Worm (Caenorhabditis elegans): Measurements from ENCODE around the gene Y9C12A.1.

ce11 chrX:651616-652015 lies 31.0 kb downstream of the Y9C12A.1 start:
- TF ChIP-seq nhr-12 (tag; optimal IDR thresholded peaks at IDR 0.05) (no peak), egl-27 (tag; optimal IDR thresholded peaks at IDR 0.05) (no peak), dmd-4 (tag; optimal IDR thresholded peaks at IDR 0.05) (no peak), zag-1 (tag; optimal IDR thresholded peaks at IDR 0.05) (no peak), lin-13 (GFP tag; optimal IDR thresholded peaks at IDR 0.05) (no peak), unc-39 (tag; optimal IDR thresholded peaks at IDR 0.05) (no peak), nhr-11 (tag; optimal IDR thresholded peaks at IDR 0.05) (no peak), elt-3 (tag; optimal IDR thresholded peaks at IDR 0.05) (no peak), F13H6.1 (tag; optimal IDR thresholded peaks at IDR 0.05) (no peak), mab-5 (tag; optimal IDR thresholded peaks at IDR 0.05) (no peak), elt-1 (tag; optimal IDR thresholded peaks at IDR 0.05) (no peak), snpc-4 (tag; optimal IDR thresholded peaks at IDR 0.05) (no peak)
